Worm (Caenorhabditis elegans): ENCODE results near the gene F27B3.6.
A peak's percentile ranks its signal among the peaks of the same experiment; 100 is the strongest.

The F27B3.6 gene

DNA sequence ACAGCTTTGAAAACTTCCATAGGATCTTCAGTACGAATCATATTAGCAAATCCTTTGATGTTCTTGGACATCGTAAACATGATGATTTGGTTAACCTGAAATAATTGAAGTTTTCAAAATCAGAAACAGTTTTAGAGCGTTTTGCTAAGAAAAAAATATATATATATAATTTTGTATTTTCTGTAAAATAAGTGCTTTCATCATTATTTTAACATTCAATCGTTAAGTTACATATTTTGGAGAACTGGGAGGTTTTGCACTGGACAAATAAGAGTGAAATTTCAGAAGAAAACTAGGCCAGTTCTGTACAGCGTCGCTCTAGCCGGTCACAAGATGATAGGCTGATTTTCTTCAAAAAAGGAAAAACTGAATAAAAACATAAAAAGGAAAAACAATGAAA is at the start of gene F27B3.6:
F27B3.6 (minus strand) TSS at position 101 of the 400 bp plus-strand sequence.
- TF ChIP-seq snpc-4 (tag; optimal IDR thresholded peaks at IDR 0.05) (no peak), nhr-2 (tag; optimal IDR thresholded peaks at IDR 0.05) (no peak), unc-120 (tag; optimal IDR thresholded peaks at IDR 0.05; ENCODE audit: poor library complexity, severe bottlenecking) (no peak), elt-1 (tag; optimal IDR thresholded peaks at IDR 0.05; ENCODE audit: borderline replicate concordance, insufficient read depth) (no peak), nhr-12 (tag; optimal IDR thresholded peaks at IDR 0.05) (no peak), tbx-8 (GFP tag; optimal IDR thresholded peaks at IDR 0.05) (no peak), ham-2 (GFP tag; optimal IDR thresholded peaks at IDR 0.05) (no peak), mep-1 (tag; optimal IDR thresholded peaks at IDR 0.05) (no peak), unc-39 (tag; optimal IDR thresholded peaks at IDR 0.05) (no peak)

DNA sequence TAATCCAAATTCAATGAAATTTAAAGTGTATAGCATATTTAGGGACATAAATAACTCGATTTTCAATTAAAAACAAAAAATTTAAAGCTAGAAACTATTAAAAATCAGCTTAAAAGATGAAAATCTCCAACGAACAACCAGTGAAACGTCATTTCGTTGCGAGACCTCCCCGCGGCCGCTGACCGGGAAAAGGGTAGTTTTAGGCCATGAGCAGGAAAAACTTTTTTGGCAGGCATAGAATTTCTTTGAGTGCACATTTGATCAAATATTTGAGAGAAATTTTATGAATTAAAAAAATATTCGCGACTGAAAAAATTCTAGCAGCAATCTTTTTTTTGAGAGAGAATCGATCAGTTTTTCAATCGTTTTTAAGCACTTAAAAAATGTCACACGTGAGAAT is 46.9 kb upstream of the F27B3.6 start:
- TF ChIP-seq mep-1 (tag; optimal IDR thresholded peaks at IDR 0.05) (peak; percentile 52), lsy-2 (tag; optimal IDR thresholded peaks at IDR 0.05) (peak; percentile 32), flh-1 (GFP tag; optimal IDR thresholded peaks at IDR 0.05) (no peak)

DNA sequence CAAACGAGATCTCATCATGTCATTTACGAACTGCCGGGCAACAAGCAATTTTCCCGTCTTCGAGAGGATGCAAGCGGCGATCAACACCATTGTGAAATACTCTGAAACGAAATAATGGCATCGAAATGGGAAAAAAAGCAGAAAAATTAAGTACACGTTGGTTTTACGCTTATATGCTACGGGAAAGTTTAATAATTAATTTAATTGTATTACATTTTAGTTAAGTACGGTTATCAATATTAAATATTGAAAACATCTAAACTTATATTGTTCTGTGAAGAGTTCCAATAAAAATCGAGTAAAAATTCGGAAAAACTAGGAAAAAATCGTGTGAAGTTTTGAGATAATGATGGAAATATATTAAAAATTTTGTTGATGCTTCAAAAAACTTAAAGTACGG is 46.5 kb upstream of the F27B3.6 start, which contains the start of gene copd-1:
copd-1 (minus strand) TSS at position 101 of the 400 bp plus-strand sequence.
- TF ChIP-seq ceh-39 (tag; optimal IDR thresholded peaks at IDR 0.05), result no peak
- TF ChIP-seq M03D4.4 (tag; optimal IDR thresholded peaks at IDR 0.05), result no peak
- TF ChIP-seq nhr-12 (tag; optimal IDR thresholded peaks at IDR 0.05), result no peak
- no peak for TF ChIP-seq nhr-28 (tag; optimal IDR thresholded peaks at IDR 0.05)
- no peak for TF ChIP-seq mep-1 (tag; optimal IDR thresholded peaks at IDR 0.05)
- no peak for TF ChIP-seq nhr-2 (tag; optimal IDR thresholded peaks at IDR 0.05)
- TF ChIP-seq elt-1 (tag; optimal IDR thresholded peaks at IDR 0.05; ENCODE audit: borderline replicate concordance, insufficient read depth), result no peak
- no peak for TF ChIP-seq ham-2 (GFP tag; optimal IDR thresholded peaks at IDR 0.05)
- TF ChIP-seq ztf-11 (tag; optimal IDR thresholded peaks at IDR 0.05), result no peak
- TF ChIP-seq bed-3 (GFP tag; optimal IDR thresholded peaks at IDR 0.05), result no peak
- no peak for TF ChIP-seq zip-8 (tag; optimal IDR thresholded peaks at IDR 0.05)
- TF ChIP-seq tbx-8 (GFP tag; optimal IDR thresholded peaks at IDR 0.05), result no peak
- no peak for TF ChIP-seq drap-1 (GFP tag; optimal IDR thresholded peaks at IDR 0.05)

DNA sequence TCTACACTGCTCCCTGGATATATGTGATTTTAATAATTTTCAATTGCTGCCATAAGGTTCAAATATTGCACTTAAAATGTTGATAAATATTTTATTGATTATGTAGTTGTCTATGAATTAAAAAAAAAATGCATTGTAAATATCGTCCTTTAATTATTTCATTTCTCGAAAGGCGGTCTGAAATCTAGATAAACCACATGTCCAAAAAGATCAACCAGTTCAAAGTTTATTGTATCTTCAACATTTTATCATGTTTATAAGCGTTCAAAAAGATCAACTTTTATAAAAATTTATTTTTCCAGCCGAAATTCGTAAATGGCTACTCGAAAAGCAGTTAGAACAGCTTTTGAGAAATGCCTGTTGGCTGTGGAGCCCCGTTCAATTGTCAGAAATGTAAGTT is 41.5 kb upstream of the F27B3.6 start, which contains the start of gene C13B9.2:
C13B9.2 (plus strand) TSS at position 301 of the 400 bp plus-strand sequence.
- TF ChIP-seq ham-2 (GFP tag; optimal IDR thresholded peaks at IDR 0.05) (no peak), snpc-4 (tag; optimal IDR thresholded peaks at IDR 0.05) (no peak), lsy-2 (tag; optimal IDR thresholded peaks at IDR 0.05) (no peak), hlh-1 (tag; optimal IDR thresholded peaks at IDR 0.05) (no peak), nhr-2 (tag; optimal IDR thresholded peaks at IDR 0.05) (no peak), tbx-8 (GFP tag; optimal IDR thresholded peaks at IDR 0.05) (no peak), unc-120 (tag; optimal IDR thresholded peaks at IDR 0.05; ENCODE audit: poor library complexity, severe bottlenecking) (no peak), drap-1 (GFP tag; optimal IDR thresholded peaks at IDR 0.05) (no peak), ceh-83 (GFP tag; optimal IDR thresholded peaks at IDR 0.05) (no peak), ceh-43 (GFP tag; optimal IDR thresholded peaks at IDR 0.05) (no peak), nhr-76 (tag; optimal IDR thresholded peaks at IDR 0.05) (no peak), unc-62 (GFP tag; optimal IDR thresholded peaks at IDR 0.05) (no peak), zip-8 (tag; optimal IDR thresholded peaks at IDR 0.05) (no peak)

DNA sequence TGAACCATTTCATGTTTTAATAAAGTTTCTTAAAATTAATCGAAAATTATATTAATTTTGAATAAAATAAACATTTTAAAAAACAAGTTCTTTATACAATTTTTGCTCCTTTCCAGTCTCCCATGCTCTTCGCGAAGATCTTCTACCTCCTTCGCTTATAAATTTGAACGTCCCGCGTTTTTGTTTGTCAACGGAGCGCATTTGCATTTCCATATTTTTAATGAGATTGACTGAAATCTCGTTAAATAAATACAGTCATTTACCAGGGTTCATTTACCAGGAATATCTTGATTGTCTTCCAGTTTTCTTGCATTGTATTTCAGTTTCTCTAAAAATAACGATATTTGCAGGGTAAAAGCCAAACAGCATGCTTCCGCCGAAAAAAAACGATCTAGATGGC is 36.7 kb upstream of the F27B3.6 start, which contains the start of gene cmtr-2:
cmtr-2 (plus strand) TSS at position 351 of the 400 bp plus-strand sequence.
- TF ChIP-seq nhr-28 (tag; optimal IDR thresholded peaks at IDR 0.05) (no peak), ceh-43 (GFP tag; optimal IDR thresholded peaks at IDR 0.05) (no peak), ces-1 (GFP tag; optimal IDR thresholded peaks at IDR 0.05) (peak; percentile 96), hlh-1 (tag; optimal IDR thresholded peaks at IDR 0.05) (no peak), lin-32 (GFP tag; optimal IDR thresholded peaks at IDR 0.05) (no peak), mep-1 (tag; optimal IDR thresholded peaks at IDR 0.05) (peak; percentile 44), pha-4 (tag; optimal IDR thresholded peaks at IDR 0.05) (peak; percentile 22), ztf-11 (tag; optimal IDR thresholded peaks at IDR 0.05) (no peak), ham-2 (GFP tag; optimal IDR thresholded peaks at IDR 0.05) (no peak), nhr-12 (tag; optimal IDR thresholded peaks at IDR 0.05) (no peak), nhr-2 (tag; optimal IDR thresholded peaks at IDR 0.05) (peak; percentile 37), blmp-1 (tag; optimal IDR thresholded peaks at IDR 0.05) (no peak), lsy-2 (tag; optimal IDR thresholded peaks at IDR 0.05) (peak; percentile 46)

DNA sequence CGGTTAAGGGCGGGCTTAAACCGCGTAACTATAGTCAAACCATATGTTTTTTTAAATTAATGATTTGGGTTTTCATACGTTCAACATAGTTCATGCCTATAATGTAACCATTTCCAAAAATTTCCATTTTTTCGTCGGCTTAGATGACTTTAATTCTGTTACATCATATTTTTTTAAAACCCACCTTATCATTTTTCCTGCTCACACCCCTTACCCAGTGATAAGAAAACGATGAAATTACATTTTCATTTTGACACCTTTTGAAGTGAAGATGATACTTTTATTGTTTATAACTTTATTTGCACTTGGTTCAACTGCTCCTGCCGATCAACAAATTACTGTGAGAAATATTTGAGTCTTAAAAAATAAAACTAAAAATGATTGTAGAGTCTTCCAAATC is 33.9 kb upstream of the F27B3.6 start, which contains the start of gene ctsa-4.2:
ctsa-4.2 (plus strand) TSS at position 247 of the 400 bp plus-strand sequence.
- TF ChIP-seq unc-120 (tag; optimal IDR thresholded peaks at IDR 0.05; ENCODE audit: poor library complexity, severe bottlenecking), result no peak
- no peak for TF ChIP-seq tbx-8 (GFP tag; optimal IDR thresholded peaks at IDR 0.05)
- TF ChIP-seq nhr-28 (tag; optimal IDR thresholded peaks at IDR 0.05), result no peak
- TF ChIP-seq mep-1 (tag; optimal IDR thresholded peaks at IDR 0.05), result no peak
- no peak for TF ChIP-seq ceh-39 (tag; optimal IDR thresholded peaks at IDR 0.05)
- no peak for TF ChIP-seq unc-62 (GFP tag; optimal IDR thresholded peaks at IDR 0.05)
- TF ChIP-seq sptf-1 (tag; optimal IDR thresholded peaks at IDR 0.05), result no peak
- TF ChIP-seq nhr-12 (tag; optimal IDR thresholded peaks at IDR 0.05), result no peak
- no peak for TF ChIP-seq elt-3 (tag; optimal IDR thresholded peaks at IDR 0.05)
- TF ChIP-seq nhr-2 (tag; optimal IDR thresholded peaks at IDR 0.05), result no peak
- no peak for TF ChIP-seq hlh-1 (tag; optimal IDR thresholded peaks at IDR 0.05)
- TF ChIP-seq lin-32 (GFP tag; optimal IDR thresholded peaks at IDR 0.05), result no peak
- no peak for TF ChIP-seq ces-1 (GFP tag; optimal IDR thresholded peaks at IDR 0.05)
- no peak for TF ChIP-seq pha-4 (tag; optimal IDR thresholded peaks at IDR 0.05)

Data from whole organism, mixed stage, embryonic.